Worm (Caenorhabditis elegans) whole organism, midembryonic: ENCODE results near the gene ipla-5.

Experiments
- T22C8.4 ChIP-seq: fragments of 200-800 bp; sonication (Bioruptor generic); IDR thresholded peaks from 2 replicates; pipeline ENCODE4 v1.3.6; 2022; ENCODE audit warnings: missing genetic modification characterization, missing compliant biosample characterization
- flt-1 ChIP-seq: fragments of 200-800 bp; sonication (Bioruptor generic); IDR thresholded peaks from 2 replicates; pipeline ENCODE4 v1.3.6; 2022; ENCODE audit warnings: missing genetic modification characterization, missing compliant biosample characterization
- ztf-23 ChIP-seq: fragments of 200-800 bp; sonication (Bioruptor generic); IDR thresholded peaks from 2 replicates; pipeline ENCODE4 v1.3.6; 2022; ENCODE audit warnings: missing genetic modification reagents, missing genetic modification characterization, missing compliant biosample characterization

- TF ChIP-seq T22C8.4 (GFP tag; lab: Robert Waterston, UW), result no peak
- no peak for TF ChIP-seq flt-1 (GFP tag; lab: Robert Waterston, UW)
- no peak for TF ChIP-seq ztf-23
Measured at ce11 chrIV:8758620-8759019, 43.6 kb downstream of the ipla-5 start.
